Fruit fly (Drosophila melanogaster) Kc167 (cell line): ENCODE results near the gene PpD6.

Experiments used
- Myc ChIP-seq: fragments of >200 bp; optimal IDR thresholded peaks from 2 replicates; lab custom pipeline; 2017; ENCODE audit warnings: missing external identifiers
- Sin3A ChIP-seq: fragments of >200 bp; optimal IDR thresholded peaks from 2 replicates; lab custom pipeline; 2018; ENCODE audit warnings: missing external identifiers
- h ChIP-seq: fragments of >200 bp; optimal IDR thresholded peaks from 3 replicates; lab custom pipeline; 2018; ENCODE audit warnings: missing external identifiers
- insv ChIP-seq: fragments of >200 bp; optimal IDR thresholded peaks from 3 replicates; lab custom pipeline; 2018; ENCODE audit warnings: missing external identifiers
- psq ChIP-seq: fragments of >200 bp; optimal IDR thresholded peaks from 2 replicates; lab custom pipeline; 2017; ENCODE audit warnings: missing external identifiers
- ttk ChIP-seq: sonication (Bioruptor generic); optimal IDR thresholded peaks from 2 replicates; lab custom pipeline; 2017; ENCODE audit warnings: missing external identifiers

PpD6 gene

dm6 chr2L:3130417-3130816 is 20.9 kb downstream of the PpD6 start:
- TF ChIP-seq h (lab: Kevin White, UChicago) (no peak), psq (lab: Kevin White, UChicago) (no peak), insv (lab: Kevin White, UChicago) (no peak), ttk (lab: Kevin White, UChicago) (no peak), Sin3A (lab: Kevin White, UChicago) (no peak), Myc (lab: Kevin White, UChicago) (no peak)

- TF ChIP-seq Myc (lab: Kevin White, UChicago), result no peak
- no peak for TF ChIP-seq ttk (lab: Kevin White, UChicago)
- no peak for TF ChIP-seq psq (lab: Kevin White, UChicago)
- no peak for TF ChIP-seq insv (lab: Kevin White, UChicago)
- TF ChIP-seq h (lab: Kevin White, UChicago), result no peak
- no peak for TF ChIP-seq Sin3A (lab: Kevin White, UChicago)
These were observed 22.2 kb downstream of the PpD6 start for dm6 chr2L:3131641-3132040.

- TF ChIP-seq h (lab: Kevin White, UChicago) (no peak), Myc (lab: Kevin White, UChicago) (no peak), Sin3A (lab: Kevin White, UChicago) (no peak)
These were observed 34.4 kb downstream of the PpD6 start for dm6 chr2L:3143908-3144307.

- no peak for TF ChIP-seq ttk (lab: Kevin White, UChicago)
- TF ChIP-seq Myc (lab: Kevin White, UChicago), result no peak
- no peak for TF ChIP-seq insv (lab: Kevin White, UChicago)
- no peak for TF ChIP-seq h (lab: Kevin White, UChicago)
- TF ChIP-seq psq (lab: Kevin White, UChicago), result no peak
- no peak for TF ChIP-seq Sin3A (lab: Kevin White, UChicago)
These were observed 35.2 kb downstream of the PpD6 start, which contains the start of gene toc for dm6 chr2L:3144709-3145108. TSS of gene toc (minus strand) at chr2L:3144786.

dm6 chr2L:3145470-3145869 is 36.0 kb downstream of the PpD6 start, which contains the start of gene ND-B14.5B:
TSS of gene ND-B14.5B (minus strand) at chr2L:3145848.
- TF ChIP-seq ttk (lab: Kevin White, UChicago), result no peak
- TF ChIP-seq Sin3A (lab: Kevin White, UChicago), result no peak
- no peak for TF ChIP-seq Myc (lab: Kevin White, UChicago)
- no peak for TF ChIP-seq insv (lab: Kevin White, UChicago)
- TF ChIP-seq h (lab: Kevin White, UChicago), result no peak
- no peak for TF ChIP-seq psq (lab: Kevin White, UChicago)

dm6 chr2L:3145897-3146296 is 36.4 kb downstream of the PpD6 start:
- TF ChIP-seq insv (lab: Kevin White, UChicago), result no peak
- no peak for TF ChIP-seq h (lab: Kevin White, UChicago)
- no peak for TF ChIP-seq Myc (lab: Kevin White, UChicago)
- no peak for TF ChIP-seq ttk (lab: Kevin White, UChicago)
- TF ChIP-seq psq (lab: Kevin White, UChicago), result no peak

dm6 chr2L:3148959-3149591 is 39.6 kb downstream of the PpD6 start:
- TF ChIP-seq ttk (lab: Kevin White, UChicago) (no peak), insv (lab: Kevin White, UChicago) (no peak), Sin3A (lab: Kevin White, UChicago) (no peak), h (lab: Kevin White, UChicago) (no peak), Myc (lab: Kevin White, UChicago) (no peak), psq (lab: Kevin White, UChicago) (no peak)

dm6 chr2L:3151657-3152056 is 42.2 kb downstream of the PpD6 start:
- TF ChIP-seq h (lab: Kevin White, UChicago) (no peak), insv (lab: Kevin White, UChicago) (no peak), psq (lab: Kevin White, UChicago) (no peak), Myc (lab: Kevin White, UChicago) (no peak), Sin3A (lab: Kevin White, UChicago) (no peak), ttk (lab: Kevin White, UChicago) (no peak)

- no peak for TF ChIP-seq Sin3A (lab: Kevin White, UChicago)
- no peak for TF ChIP-seq psq (lab: Kevin White, UChicago)
- TF ChIP-seq h (lab: Kevin White, UChicago), result no peak
- no peak for TF ChIP-seq insv (lab: Kevin White, UChicago)
These were observed 43.5 kb downstream of the PpD6 start for dm6 chr2L:3152696-3153613.

dm6 chr2L:3154749-3155148 is 45.3 kb downstream of the PpD6 start:
- TF ChIP-seq h (lab: Kevin White, UChicago) (no peak), ttk (lab: Kevin White, UChicago) (no peak), psq (lab: Kevin White, UChicago) (no peak)

dm6 chr2L:3155804-3156203 is 46.3 kb downstream of the PpD6 start:
- TF ChIP-seq psq (lab: Kevin White, UChicago) (no peak), h (lab: Kevin White, UChicago) (no peak), insv (lab: Kevin White, UChicago) (no peak), Sin3A (lab: Kevin White, UChicago) (no peak), ttk (lab: Kevin White, UChicago) (no peak), Myc (lab: Kevin White, UChicago) (no peak)
